Fruit fly (Drosophila melanogaster): ENCODE measurements around the gene Irk1.

dm6 chr3R:23147625-23148024, 20.5 kb upstream of the Irk1 start:
- TF ChIP-seq CG8478 (optimal IDR thresholded peaks at IDR 0.05) = no peak
- no peak for TF ChIP-seq CTCF (optimal IDR thresholded peaks at IDR 0.05)

Data from S2 (cell line).